Fruit fly (Drosophila melanogaster) whole organism, embryonic: Measurements from ENCODE around the gene sdt.
A peak's percentile ranks its signal among the peaks of the same experiment; 100 is the strongest.

Experiments
- ATbp ChIP-seq: fragments of 200-800 bp; sonication (Bioruptor generic); optimal IDR thresholded peaks from 2 replicates; lab custom pipeline; 2017; ENCODE audit warnings: missing biosample characterization, mild to moderate bottlenecking, missing genetic modification characterization, missing genetic modification reagents
- Aef1 ChIP-seq: fragments of 200-800 bp; sonication (Bioruptor generic); IDR thresholded peaks from 3 replicates; pipeline ENCODE4 v1.3.6; 2022; ENCODE audit warnings: missing biosample characterization, missing genetic modification characterization
- B-H2 ChIP-seq: fragments of 200-800 bp; sonication (Bioruptor generic); optimal IDR thresholded peaks from 2 replicates; lab custom pipeline; 2018; ENCODE audit warnings: missing biosample characterization, mild to moderate bottlenecking, missing genetic modification characterization
- C15 ChIP-seq: fragments of 200-800 bp; sonication (Bioruptor generic); IDR thresholded peaks from 3 replicates; pipeline ENCODE4 v1.3.6; 2022; ENCODE audit warnings: missing biosample characterization, missing genetic modification characterization
- CG1024 ChIP-seq: fragments of 200-800 bp; sonication (Bioruptor generic); IDR thresholded peaks from 2 replicates; pipeline ENCODE4 v1.3.6; 2022; ENCODE audit warnings: missing biosample characterization, missing genetic modification characterization
- CG13287 ChIP-seq: fragments of 200-800 bp; sonication (Bioruptor generic); IDR thresholded peaks from 2 replicates; pipeline ENCODE4 v1.3.6; 2022; ENCODE audit warnings: missing biosample characterization, missing genetic modification characterization; ENCODE audit not compliant: partially characterized antibody
- CG13424 ChIP-seq: fragments of 200-800 bp; sonication (Bioruptor generic); optimal IDR thresholded peaks from 2 replicates; lab custom pipeline; 2019; ENCODE audit warnings: missing biosample characterization, mild to moderate bottlenecking, missing genetic modification characterization, moderate library complexity
- CG16815 ChIP-seq: fragments of 200-800 bp; sonication (Bioruptor generic); optimal IDR thresholded peaks from 3 replicates; lab custom pipeline; 2017; ENCODE audit warnings: missing biosample characterization, mild to moderate bottlenecking, missing genetic modification characterization
- CG17385 ChIP-seq: fragments of 200-800 bp; sonication (Bioruptor generic); optimal IDR thresholded peaks from 3 replicates; lab custom pipeline; 2018; ENCODE audit warnings: missing biosample characterization, mild to moderate bottlenecking, missing genetic modification characterization
- CG17912 ChIP-seq: fragments of 200-800 bp; sonication (Bioruptor generic); optimal IDR thresholded peaks from 2 replicates; lab custom pipeline; 2018; ENCODE audit warnings: missing biosample characterization, mild to moderate bottlenecking, missing genetic modification characterization
- CG2116 ChIP-seq: fragments of 200-800 bp; sonication (Bioruptor generic); optimal IDR thresholded peaks from 3 replicates; lab custom pipeline; 2018; ENCODE audit warnings: missing biosample characterization, mild to moderate bottlenecking, missing genetic modification characterization
- CG34422 ChIP-seq: fragments of 200-800 bp; sonication (Bioruptor generic); IDR thresholded peaks from 3 replicates; pipeline ENCODE4 v1.3.6; 2022; ENCODE audit warnings: missing biosample characterization, missing genetic modification characterization
- CG4360 ChIP-seq: fragments of 200-800 bp; sonication (Bioruptor generic); IDR thresholded peaks from 2 replicates; pipeline ENCODE4 v1.3.6; 2022; ENCODE audit warnings: missing biosample characterization, missing genetic modification characterization
- CG4617 ChIP-seq: fragments of 200-800 bp; sonication (Bioruptor generic); optimal IDR thresholded peaks from 3 replicates; lab custom pipeline; 2016; ENCODE audit warnings: missing biosample characterization, missing genetic modification characterization, borderline replicate concordance
- CG4854 ChIP-seq: fragments of 200-800 bp; sonication (Bioruptor generic); optimal IDR thresholded peaks from 2 replicates; lab custom pipeline; 2016; ENCODE audit warnings: missing biosample characterization, missing genetic modification characterization, inconsistent platforms
- CG6654 ChIP-seq: fragments of 200-800 bp; sonication (Bioruptor generic); optimal IDR thresholded peaks from 2 replicates; lab custom pipeline; 2017; ENCODE audit warnings: missing biosample characterization, mild to moderate bottlenecking, missing genetic modification characterization
- CG6683 ChIP-seq: fragments of 200-800 bp; sonication (Bioruptor generic); optimal IDR thresholded peaks from 2 replicates; lab custom pipeline; 2017; ENCODE audit warnings: missing biosample characterization, mild to moderate bottlenecking, missing genetic modification characterization, missing genetic modification reagents
- CG6689 ChIP-seq: fragments of 200-800 bp; sonication (Bioruptor generic); IDR thresholded peaks from 2 replicates; pipeline ENCODE4 v1.3.6; 2022; ENCODE audit warnings: missing biosample characterization, missing genetic modification characterization
- CG8924 ChIP-seq: fragments of 200-800 bp; optimal IDR thresholded peaks from 3 replicates; lab custom pipeline; 2019; ENCODE audit warnings: missing biosample characterization, mild to moderate bottlenecking, missing genetic modification characterization, moderate library complexity
- Chrac-16 ChIP-seq: fragments of 200-800 bp; sonication (Bioruptor generic); optimal IDR thresholded peaks from 3 replicates; lab custom pipeline; 2016; ENCODE audit warnings: missing biosample characterization, missing genetic modification characterization
- Elba2 ChIP-seq: fragments of 200-800 bp; sonication (Bioruptor generic); optimal IDR thresholded peaks from 3 replicates; lab custom pipeline; 2016; ENCODE audit warnings: missing biosample characterization, missing genetic modification characterization
- HmgZ ChIP-seq: fragments of 200-800 bp; sonication (Bioruptor generic); optimal IDR thresholded peaks from 2 replicates; lab custom pipeline; 2018; ENCODE audit warnings: missing biosample characterization, mild to moderate bottlenecking, missing genetic modification characterization
- Rx ChIP-seq: fragments of 200-800 bp; sonication (Bioruptor generic); IDR thresholded peaks from 2 replicates; pipeline ENCODE4 v1.3.6; 2022; ENCODE audit warnings: missing biosample characterization, missing genetic modification characterization
- Scr ChIP-seq: fragments of 200-800 bp; sonication (Bioruptor generic); IDR thresholded peaks from 2 replicates; pipeline ENCODE4 v1.3.6; 2022; ENCODE audit warnings: missing biosample characterization, missing genetic modification characterization; ENCODE audit not compliant: partially characterized antibody
- Usf ChIP-seq: fragments of 200-800 bp; sonication (Bioruptor generic); optimal IDR thresholded peaks from 2 replicates; lab custom pipeline; 2017; ENCODE audit warnings: missing genotype, missing biosample characterization, missing genetic modification characterization
- YL-1 ChIP-seq: fragments of 200-800 bp; sonication (Bioruptor generic); optimal IDR thresholded peaks from 3 replicates; lab custom pipeline; 2017; ENCODE audit warnings: missing biosample characterization, mild to moderate bottlenecking, missing genetic modification characterization
- abd-A ChIP-seq: fragments of 200-800 bp; sonication (Bioruptor generic); optimal IDR thresholded peaks from 3 replicates; lab custom pipeline; 2019; ENCODE audit warnings: missing biosample characterization, mild to moderate bottlenecking, missing genetic modification characterization, moderate library complexity
- amos ChIP-seq: fragments of 200-800 bp; sonication (Bioruptor generic); IDR thresholded peaks from 2 replicates; pipeline ENCODE4 v1.3.6; 2022; ENCODE audit warnings: missing biosample characterization, missing genetic modification characterization; ENCODE audit not compliant: partially characterized antibody
- bsh ChIP-seq, 2 experiments: fragments of 200-800 bp; sonication (Bioruptor generic); optimal IDR thresholded peaks; 2 replicates each; lab custom pipeline; 2017 to 2018; ENCODE audit warnings: mild to moderate bottlenecking in 2 of 2, missing biosample characterization in 2 of 2, missing genetic modification characterization in 2 of 2, moderate library complexity in 1 of 2
- cg ChIP-seq: fragments of 200-800 bp; sonication (Bioruptor generic); optimal IDR thresholded peaks from 3 replicates; lab custom pipeline; 2019; ENCODE audit warnings: missing biosample characterization, mild to moderate bottlenecking, missing genetic modification characterization, moderate library complexity
- chinmo ChIP-seq: fragments of 200-800 bp; sonication (Bioruptor generic); IDR thresholded peaks from 4 replicates; pipeline ENCODE4 v1.3.6; 2022; ENCODE audit warnings: missing biosample characterization, missing genetic modification characterization; ENCODE audit not compliant: partially characterized antibody
- crol ChIP-seq: fragments of 200-800 bp; sonication (Bioruptor generic); IDR thresholded peaks from 2 replicates; pipeline ENCODE4 v1.3.6; 2022; ENCODE audit warnings: missing biosample characterization, missing genetic modification characterization
- dm ChIP-seq: fragments of 200-800 bp; sonication (Bioruptor generic); optimal IDR thresholded peaks from 3 replicates; lab custom pipeline; 2016; ENCODE audit warnings: missing biosample characterization, missing genetic modification characterization
- emc ChIP-seq: fragments of 200-800 bp; sonication (Bioruptor generic); optimal IDR thresholded peaks from 2 replicates; lab custom pipeline; 2016; ENCODE audit warnings: missing biosample characterization, missing genetic modification characterization
- gfzf ChIP-seq: fragments of 200-800 bp; sonication (Bioruptor generic); optimal IDR thresholded peaks from 2 replicates; lab custom pipeline; 2016; ENCODE audit warnings: missing biosample characterization, mild to moderate bottlenecking, missing genetic modification characterization, moderate library complexity
- kni ChIP-seq: fragments of 200-800 bp; sonication (Bioruptor generic); optimal IDR thresholded peaks from 3 replicates; lab custom pipeline; 2017; ENCODE audit warnings: mild to moderate bottlenecking, missing biosample characterization, missing genetic modification reagents, missing genetic modification characterization
- knrl ChIP-seq: fragments of 200-800 bp; sonication (Bioruptor generic); IDR thresholded peaks from 3 replicates; pipeline ENCODE4 v1.3.6; 2022; ENCODE audit warnings: missing biosample characterization, missing genetic modification characterization; ENCODE audit not compliant: partially characterized antibody
- nerfin-2 ChIP-seq: fragments of 200-800 bp; sonication (Bioruptor generic); IDR thresholded peaks from 2 replicates; pipeline ENCODE4 v1.3.6; 2022; ENCODE audit warnings: missing biosample characterization, missing genetic modification characterization; ENCODE audit not compliant: partially characterized antibody
- nom ChIP-seq: fragments of 200-800 bp; sonication (Bioruptor generic); optimal IDR thresholded peaks from 2 replicates; lab custom pipeline; 2017; ENCODE audit warnings: missing biosample characterization, missing genetic modification characterization, mild to moderate bottlenecking, moderate library complexity, missing genetic modification reagents
- pan ChIP-seq, 4 experiments: fragments of >200 bp in 3 of 4; fragments of 200-800 bp in 1 of 4; sonication (Bioruptor generic) in 1 of 4; optimal IDR thresholded peaks in 3 of 4; IDR thresholded peaks in 1 of 4; 2 replicates each; pipeline versions ENCODE4 v1.3.6 to Lab custom; 2017 to 2022; ENCODE audit warnings: missing biosample characterization in 2 of 4, missing genetic modification characterization in 2 of 4, mixed read lengths in 1 of 4
- pb ChIP-seq: fragments of 200-800 bp; sonication (Bioruptor generic); optimal IDR thresholded peaks from 3 replicates; lab custom pipeline; 2016; ENCODE audit warnings: missing biosample characterization, missing genetic modification characterization
- row ChIP-seq: fragments of 200-800 bp; sonication (Bioruptor generic); IDR thresholded peaks from 3 replicates; pipeline ENCODE4 v1.3.6; 2022; ENCODE audit warnings: missing biosample characterization, missing genetic modification characterization
- sim ChIP-seq: fragments of 200-800 bp; sonication (Bioruptor generic); IDR thresholded peaks from 2 replicates; pipeline ENCODE4 v1.3.6; 2022; ENCODE audit warnings: missing biosample characterization, missing genetic modification characterization
- trem ChIP-seq: fragments of 200-800 bp; optimal IDR thresholded peaks from 3 replicates; lab custom pipeline; 2019; ENCODE audit warnings: missing biosample characterization, mild to moderate bottlenecking, missing genetic modification characterization, moderate library complexity
- twi ChIP-seq: fragments of 200-800 bp; optimal IDR thresholded peaks from 2 replicates; lab custom pipeline; 2019; ENCODE audit warnings: missing biosample characterization, mild to moderate bottlenecking, missing genetic modification characterization, moderate library complexity
- vnd ChIP-seq: fragments of 200-800 bp; sonication (Bioruptor generic); IDR thresholded peaks from 3 replicates; pipeline ENCODE4 v1.3.6; 2022; ENCODE audit warnings: missing biosample characterization, missing genetic modification characterization; ENCODE audit not compliant: partially characterized antibody

sdt gene

dm6 chrX:8170166-8170565 is 8.2 kb upstream of the sdt start, which contains the start of gene CG2278:
Gene CG2278, minus strand, starts transcription at chrX:8170266.
- no peak for TF ChIP-seq pan (optimal IDR thresholded peaks at IDR 0.05; lab: Kevin White, UChicago)
- no peak for TF ChIP-seq pan (GFP tag; optimal IDR thresholded peaks at IDR 0.05 in 1 of 2, IDR thresholded peaks at IDR 0.05 in 1 of 2)
- no peak for TF ChIP-seq ATbp (GFP tag; lab: Kevin White, UChicago)
- TF ChIP-seq vnd: no peak
- no peak for TF ChIP-seq abd-A (tag; lab: Kevin White, UChicago)
- TF ChIP-seq CG6689: no peak
- TF ChIP-seq CG6654 (GFP tag; lab: Kevin White, UChicago): no peak
- no peak for TF ChIP-seq Usf
- TF ChIP-seq Chrac-16 (GFP tag; lab: Kevin White, UChicago): no peak
- TF ChIP-seq dm (GFP tag; lab: Kevin White, UChicago): no peak
- no peak for TF ChIP-seq CG16815 (GFP tag; lab: Kevin White, UChicago)
- no peak for TF ChIP-seq B-H2 (GFP tag; lab: Kevin White, UChicago)
- TF ChIP-seq nerfin-2 (GFP tag; lab: Robert Waterston, UW): no peak
- TF ChIP-seq twi: no peak
- no peak for TF ChIP-seq gfzf
- no peak for TF ChIP-seq Aef1
- TF ChIP-seq Rx: no peak
- TF ChIP-seq sim: no peak
- TF ChIP-seq, all 482 proteins: peak for 0

dm6 chrX:8176291-8177029 is 1.9 kb upstream of the sdt start:
- TF ChIP-seq bsh (GFP tag; optimal IDR thresholded peaks at IDR 0.05; lab: Kevin White, UChicago) (peak in 1 of 2 experiments; percentile 31), HmgZ (tag; lab: Kevin White, UChicago) (no peak), CG8924 (tag; lab: Kevin White, UChicago) (peak; percentile 5), row (GFP tag; lab: Robert Waterston, UW) (0 out of 3 replicates have a peak, but pooled peaks have one; percentile 19), Aef1 (peak; percentile 41; the same call in 2 of the 3 replicates), chinmo (GFP tag; lab: Robert Waterston, UW) (0 out of 4 replicates have a peak, but pooled peaks have one; percentile 41), CG6683 (GFP tag; lab: Kevin White, UChicago) (no peak), cg (GFP tag; lab: Kevin White, UChicago) (peak; percentile 74), knrl (GFP tag; lab: Robert Waterston, UW) (peak; percentile 55; the same call in 2 of the 3 replicates), C15 (GFP tag; lab: Robert Waterston, UW) (no peak), CG13287 (0 out of 2 replicates have a peak, but pooled peaks have one; percentile 20), CG34422 (GFP tag; lab: Robert Waterston, UW) (peak; percentile 26; the same call in 1 of the 3 replicates), nom (GFP tag; lab: Kevin White, UChicago) (peak; percentile 58), dm (GFP tag; lab: Kevin White, UChicago) (peak; percentile 11), CG2116 (GFP tag; lab: Kevin White, UChicago) (peak; percentile 77), CG17385 (GFP tag; lab: Kevin White, UChicago) (peak; percentile 89), kni (GFP tag; lab: Kevin White, UChicago) (peak; percentile 26), Chrac-16 (GFP tag; lab: Kevin White, UChicago) (no peak), crol (GFP tag; lab: Robert Waterston, UW) (peak; percentile 29; the same call in 1 of the 2 replicates), Scr (GFP tag; lab: Robert Waterston, UW) (peak; percentile 43; the same call in 1 of the 2 replicates), YL-1 (GFP tag; lab: Kevin White, UChicago) (peak; percentile 29), CG4360 (GFP tag; lab: Robert Waterston, UW) (peak; percentile 86), Elba2 (peak; percentile 16), amos (GFP tag; lab: Robert Waterston, UW) (peak; percentile 45; the same call in 1 of the 2 replicates), CG17912 (GFP tag; lab: Kevin White, UChicago) (no peak), pb (no peak), trem (no peak), CG13424 (tag; lab: Kevin White, UChicago) (no peak), CG1024 (GFP tag; lab: Robert Waterston, UW) (no peak), CG4617 (GFP tag; lab: Kevin White, UChicago) (peak; percentile 24), emc (GFP tag; lab: Kevin White, UChicago) (no peak), CG4854 (no peak)
